Fruit fly (Drosophila melanogaster) whole organism, prepupa: ENCODE data around the gene plum.
A peak's percentile ranks its signal among the peaks of the same experiment; 100 is the strongest.

Experiments
- Blimp-1 ChIP-seq: fragments of 200-800 bp; sonication (Bioruptor generic); optimal IDR thresholded peaks from 3 replicates; lab custom pipeline; 2017; ENCODE audit warnings: missing biosample characterization, missing genetic modification characterization, mild to moderate bottlenecking, moderate library complexity, missing genetic modification reagents
- CG10631 ChIP-seq: fragments of 200-800 bp; sonication (Bioruptor generic); optimal IDR thresholded peaks from 2 replicates; lab custom pipeline; 2016; ENCODE audit warnings: missing biosample characterization, missing genetic modification characterization
- CG10669 ChIP-seq: fragments of 200-800 bp; sonication (Bioruptor generic); optimal IDR thresholded peaks from 3 replicates; lab custom pipeline; 2018; ENCODE audit warnings: missing biosample characterization, mild to moderate bottlenecking, missing genetic modification characterization, moderate library complexity
- CG11294 ChIP-seq: fragments of 200-800 bp; sonication (Bioruptor generic); IDR thresholded peaks from 2 replicates; pipeline ENCODE4 v1.3.6; 2022; ENCODE audit warnings: missing biosample characterization, missing genetic modification characterization
- CG11762 ChIP-seq: fragments of 200-800 bp; sonication (Bioruptor generic); optimal IDR thresholded peaks from 3 replicates; lab custom pipeline; 2016; ENCODE audit warnings: missing biosample characterization, missing genetic modification characterization; ENCODE audit not compliant: insufficient read depth
- CG11902 ChIP-seq: fragments of 200-800 bp; sonication (Bioruptor generic); optimal IDR thresholded peaks from 3 replicates; lab custom pipeline; 2016; ENCODE audit warnings: missing biosample characterization, missing genetic modification characterization
- CG15336 ChIP-seq: fragments of 200-800 bp; sonication (Bioruptor generic); IDR thresholded peaks from 2 replicates; pipeline ENCODE4 v1.3.6; 2022; ENCODE audit warnings: missing biosample characterization, missing genetic modification characterization
- CG1621 ChIP-seq: fragments of 200-800 bp; sonication (Bioruptor generic); optimal IDR thresholded peaks from 3 replicates; lab custom pipeline; 2018; ENCODE audit warnings: missing biosample characterization, mild to moderate bottlenecking, missing genetic modification characterization
- CG16779 ChIP-seq: fragments of 200-800 bp; sonication (Bioruptor generic); optimal IDR thresholded peaks from 3 replicates; lab custom pipeline; 2017; ENCODE audit warnings: missing biosample characterization, mild to moderate bottlenecking, missing genetic modification characterization
- CG3032 ChIP-seq: fragments of 200-800 bp; optimal IDR thresholded peaks from 2 replicates; lab custom pipeline; 2019; ENCODE audit warnings: missing biosample characterization, mild to moderate bottlenecking, missing genetic modification characterization, moderate library complexity
- CG32006 ChIP-seq: fragments of 200-800 bp; sonication (Bioruptor generic); optimal IDR thresholded peaks from 3 replicates; lab custom pipeline; 2017; ENCODE audit warnings: missing biosample characterization, mild to moderate bottlenecking, missing genetic modification characterization
- CG34406 ChIP-seq: fragments of 200-800 bp; sonication (Bioruptor generic); optimal IDR thresholded peaks from 3 replicates; lab custom pipeline; 2016; ENCODE audit warnings: missing biosample characterization, missing genetic modification characterization
- CG3919 ChIP-seq: fragments of 200-800 bp; sonication (Bioruptor generic); optimal IDR thresholded peaks from 3 replicates; lab custom pipeline; 2016; ENCODE audit warnings: missing biosample characterization, missing genetic modification characterization
- CG6163 ChIP-seq: fragments of 200-800 bp; sonication (Bioruptor generic); IDR thresholded peaks from 3 replicates; pipeline ENCODE4 v1.3.6; 2022; ENCODE audit warnings: missing biosample characterization, missing genetic modification characterization
- CG6792 ChIP-seq: fragments of 200-800 bp; sonication (Bioruptor generic); optimal IDR thresholded peaks from 3 replicates; lab custom pipeline; 2016; ENCODE audit warnings: missing biosample characterization, missing genetic modification characterization
- CG6808 ChIP-seq: fragments of 200-800 bp; sonication (Bioruptor generic); optimal IDR thresholded peaks from 3 replicates; lab custom pipeline; 2017; ENCODE audit warnings: missing biosample characterization, missing genetic modification characterization, mild to moderate bottlenecking, moderate library complexity, missing genetic modification reagents
- CG7368 ChIP-seq: fragments of 200-800 bp; sonication (Bioruptor generic); optimal IDR thresholded peaks from 3 replicates; lab custom pipeline; 2016; ENCODE audit warnings: missing biosample characterization, missing genetic modification characterization
- CG8119 ChIP-seq: fragments of 200-800 bp; sonication (Bioruptor generic); IDR thresholded peaks from 3 replicates; pipeline ENCODE4 v1.3.6; 2022; ENCODE audit warnings: missing biosample characterization, missing genetic modification characterization
- CG8319 ChIP-seq: fragments of 200-800 bp; sonication (Bioruptor generic); optimal IDR thresholded peaks from 3 replicates; lab custom pipeline; 2016; ENCODE audit warnings: missing biosample characterization, missing genetic modification characterization
- CG8632 ChIP-seq: fragments of 200-800 bp; sonication (Bioruptor generic); optimal IDR thresholded peaks from 3 replicates; lab custom pipeline; 2016; ENCODE audit warnings: missing biosample characterization, missing genetic modification characterization
- CG9139 ChIP-seq: fragments of 200-800 bp; sonication (Bioruptor generic); optimal IDR thresholded peaks from 3 replicates; lab custom pipeline; 2017; ENCODE audit warnings: missing biosample characterization, mild to moderate bottlenecking, missing genetic modification characterization
- Eip75B ChIP-seq: fragments of 200-800 bp; sonication (Bioruptor generic); optimal IDR thresholded peaks from 3 replicates; lab custom pipeline; 2016; ENCODE audit warnings: missing biosample characterization, missing genetic modification characterization
- Eip78C ChIP-seq: fragments of 200-800 bp; sonication (Bioruptor generic); peaks from one replicate; lab custom pipeline; 2016; ENCODE audit warnings: missing biosample characterization, missing genetic modification characterization
- Eip93F ChIP-seq: fragments of 200-800 bp; sonication (Bioruptor generic); optimal IDR thresholded peaks from 2 replicates; lab custom pipeline; 2016; ENCODE audit warnings: missing biosample characterization, mild to moderate bottlenecking, missing genetic modification characterization
- Ets21C ChIP-seq: fragments of 200-800 bp; sonication (Bioruptor generic); optimal IDR thresholded peaks from 3 replicates; lab custom pipeline; 2016; ENCODE audit warnings: missing biosample characterization, missing genetic modification characterization
- Ets96B ChIP-seq: fragments of 200-800 bp; optimal IDR thresholded peaks from 2 replicates; lab custom pipeline; 2019; ENCODE audit warnings: missing biosample characterization, mild to moderate bottlenecking, missing genetic modification characterization, moderate library complexity
- Gug ChIP-seq: fragments of 200-800 bp; sonication (Bioruptor generic); IDR thresholded peaks from 2 replicates; pipeline ENCODE4 v1.3.6; 2022; ENCODE audit warnings: missing biosample characterization, missing genetic modification characterization
- Hr39 ChIP-seq: fragments of 200-800 bp; sonication (Bioruptor generic); optimal IDR thresholded peaks from 2 replicates; lab custom pipeline; 2016; ENCODE audit warnings: missing biosample characterization, missing genetic modification characterization
- Lpt ChIP-seq: fragments of 200-800 bp; sonication (Bioruptor generic); optimal IDR thresholded peaks from 3 replicates; lab custom pipeline; 2016; ENCODE audit warnings: missing biosample characterization, missing genetic modification characterization
- OdsH ChIP-seq: fragments of 200-800 bp; sonication (Bioruptor generic); optimal IDR thresholded peaks from 3 replicates; lab custom pipeline; 2016; ENCODE audit warnings: missing biosample characterization, missing genetic modification characterization
- Sox14 ChIP-seq: fragments of 200-800 bp; sonication (Bioruptor generic); optimal IDR thresholded peaks from 3 replicates; lab custom pipeline; 2016; ENCODE audit warnings: missing biosample characterization, missing genetic modification characterization
- Sox15 ChIP-seq: fragments of 200-800 bp; sonication (Bioruptor generic); optimal IDR thresholded peaks from 3 replicates; lab custom pipeline; 2016; ENCODE audit warnings: missing biosample characterization, missing genetic modification characterization
- achi ChIP-seq: fragments of 200-800 bp; sonication (Bioruptor generic); optimal IDR thresholded peaks from 3 replicates; lab custom pipeline; 2016; ENCODE audit warnings: missing biosample characterization, missing genetic modification characterization
- acj6 ChIP-seq: fragments of 200-800 bp; sonication (Bioruptor generic); optimal IDR thresholded peaks from 3 replicates; lab custom pipeline; 2016; ENCODE audit warnings: missing biosample characterization, missing genetic modification characterization
- cyc ChIP-seq: fragments of 200-800 bp; sonication (Bioruptor generic); optimal IDR thresholded peaks from 3 replicates; lab custom pipeline; 2016; ENCODE audit warnings: missing biosample characterization, missing genetic modification characterization
- esn ChIP-seq: fragments of 200-800 bp; sonication (Bioruptor generic); optimal IDR thresholded peaks from 2 replicates; lab custom pipeline; 2016; ENCODE audit warnings: missing biosample characterization, mild to moderate bottlenecking, missing genetic modification characterization, moderate library complexity
- fd59A ChIP-seq: fragments of 200-800 bp; sonication (Bioruptor generic); optimal IDR thresholded peaks from 2 replicates; lab custom pipeline; 2017; ENCODE audit warnings: missing biosample characterization, mild to moderate bottlenecking, missing genetic modification characterization, missing genetic modification reagents
- fd85E ChIP-seq: fragments of 200-800 bp; sonication (Bioruptor generic); optimal IDR thresholded peaks from 3 replicates; lab custom pipeline; 2016; ENCODE audit warnings: missing biosample characterization, missing genetic modification characterization
- fkh ChIP-seq: fragments of 200-800 bp; sonication (Bioruptor generic); optimal IDR thresholded peaks from 3 replicates; lab custom pipeline; 2017; ENCODE audit warnings: missing biosample characterization, mild to moderate bottlenecking, missing genetic modification characterization, moderate library complexity
- lz ChIP-seq: fragments of 200-800 bp; sonication (Bioruptor generic); optimal IDR thresholded peaks from 3 replicates; lab custom pipeline; 2016; ENCODE audit warnings: missing biosample characterization, missing genetic modification characterization
- net ChIP-seq: fragments of 200-800 bp; sonication (Bioruptor generic); optimal IDR thresholded peaks from 3 replicates; lab custom pipeline; 2016; ENCODE audit warnings: missing biosample characterization, missing genetic modification characterization
- pdm3 ChIP-seq: fragments of 200-800 bp; sonication (Bioruptor generic); optimal IDR thresholded peaks from 3 replicates; lab custom pipeline; 2016; ENCODE audit warnings: missing biosample characterization, missing genetic modification characterization
- salr ChIP-seq, 2 experiments: fragments of 200-800 bp; sonication (Bioruptor generic); optimal IDR thresholded peaks; 3 replicates each; lab custom pipeline; 2016 to 2018; ENCODE audit warnings: missing biosample characterization in 2 of 2, missing genetic modification characterization in 2 of 2, mild to moderate bottlenecking in 1 of 2
- svp ChIP-seq: fragments of 200-800 bp; sonication (Bioruptor generic); peaks from one replicate; lab custom pipeline; 2016; ENCODE audit warnings: missing biosample characterization, missing genetic modification characterization
- vri ChIP-seq: fragments of 200-800 bp; sonication (Bioruptor generic); optimal IDR thresholded peaks from 3 replicates; lab custom pipeline; 2016; ENCODE audit warnings: missing biosample characterization, mild to moderate bottlenecking, missing genetic modification characterization

plum gene

dm6 chr3R:26547660-26548067 lies 12.6 kb upstream of the plum start (continued):
- TF ChIP-seq CG10631 (GFP tag; lab: Kevin White, UChicago) (peak; percentile 22), Eip78C (GFP tag; lab: Kevin White, UChicago) (peak; percentile 65), CG34406 (GFP tag; lab: Kevin White, UChicago) (no peak), Eip93F (GFP tag; lab: Kevin White, UChicago) (no peak), CG1621 (tag; lab: Kevin White, UChicago) (no peak), Eip75B (GFP tag; lab: Kevin White, UChicago) (peak; percentile 7), fd59A (GFP tag; lab: Kevin White, UChicago) (no peak), Hr39 (peak; percentile 11), cyc (GFP tag; lab: Kevin White, UChicago) (no peak), CG6792 (GFP tag; lab: Kevin White, UChicago) (no peak), CG15336 (GFP tag; lab: Robert Waterston, UW) (peak; percentile 83), Lpt (GFP tag; lab: Kevin White, UChicago) (peak; percentile 20), CG10669 (GFP tag; lab: Kevin White, UChicago) (no peak), Gug (GFP tag; lab: Robert Waterston, UW) (peak; percentile 42; the same call in 1 of the 2 replicates), Blimp-1 (GFP tag; lab: Kevin White, UChicago) (no peak), lz (GFP tag; lab: Kevin White, UChicago) (peak; percentile 12), Sox14 (GFP tag; lab: Kevin White, UChicago) (peak; percentile 35), CG8119 (GFP tag; lab: Robert Waterston, UW) (peak; percentile 77)

- TF ChIP-seq CG9139 (GFP tag; lab: Kevin White, UChicago) (no peak), lz (GFP tag; lab: Kevin White, UChicago) (no peak), CG10631 (GFP tag; lab: Kevin White, UChicago) (no peak), CG32006 (GFP tag; lab: Kevin White, UChicago) (peak; percentile 1), Eip78C (GFP tag; lab: Kevin White, UChicago) (peak; percentile 16)
Observed at dm6 chr3R:26546324-26546922, 11.4 kb upstream of the plum start.

dm6 chr3R:26543441-26543826 lies 8.4 kb upstream of the plum start:
- TF ChIP-seq Sox15 (GFP tag; lab: Kevin White, UChicago) (no peak), CG3919 (peak; percentile 22), vri (GFP tag; lab: Kevin White, UChicago) (no peak), CG6808 (GFP tag; lab: Kevin White, UChicago) (peak; percentile 72), CG15336 (GFP tag; lab: Robert Waterston, UW) (peak; percentile 63; the same call in 1 of the 2 replicates), CG9139 (GFP tag; lab: Kevin White, UChicago) (peak; percentile 41), Hr39 (no peak), Ets21C (GFP tag; lab: Kevin White, UChicago) (no peak), CG10631 (GFP tag; lab: Kevin White, UChicago) (no peak), Ets96B (tag; lab: Kevin White, UChicago) (no peak), CG1621 (tag; lab: Kevin White, UChicago) (no peak), CG3032 (tag; lab: Kevin White, UChicago) (no peak), Eip75B (GFP tag; lab: Kevin White, UChicago) (peak; percentile 35), CG8319 (GFP tag; lab: Kevin White, UChicago) (no peak), CG6792 (GFP tag; lab: Kevin White, UChicago) (no peak), CG11294 (no peak), acj6 (GFP tag; lab: Kevin White, UChicago) (no peak), OdsH (peak; percentile 3), CG32006 (GFP tag; lab: Kevin White, UChicago) (peak; percentile 56), Gug (GFP tag; lab: Robert Waterston, UW) (no peak), achi (GFP tag; lab: Kevin White, UChicago) (peak; percentile 59), Blimp-1 (GFP tag; lab: Kevin White, UChicago) (no peak), salr (GFP tag; optimal IDR thresholded peaks at IDR 0.05; lab: Kevin White, UChicago) (peak in 1 of 2 experiments; percentile 52), CG10669 (GFP tag; lab: Kevin White, UChicago) (no peak), fd85E (GFP tag; lab: Kevin White, UChicago) (no peak), CG11762 (no peak), pdm3 (GFP tag; lab: Kevin White, UChicago) (peak; percentile 17), esn (GFP tag; lab: Kevin White, UChicago) (no peak), CG7368 (GFP tag; lab: Kevin White, UChicago) (peak; percentile 22), CG8119 (GFP tag; lab: Robert Waterston, UW) (peak; percentile 75), CG8632 (GFP tag; lab: Kevin White, UChicago) (no peak), CG11902 (GFP tag; lab: Kevin White, UChicago) (no peak), CG16779 (peak; percentile 12), CG6163 (GFP tag; lab: Robert Waterston, UW) (peak; percentile 60), svp (GFP tag; lab: Kevin White, UChicago) (peak; percentile 17), lz (GFP tag; lab: Kevin White, UChicago) (no peak), fkh (GFP tag; lab: Kevin White, UChicago) (no peak), net (peak; percentile 29)
